Worm (Caenorhabditis elegans): ENCODE measurements around the gene ifta-1.

ce11 chrX:5516365-5516764 is 36.2 kb downstream of the ifta-1 start:
- TF ChIP-seq hmg-4 (GFP tag; optimal IDR thresholded peaks at IDR 0.05) (no peak), ama-1 (optimal IDR thresholded peaks at IDR 0.05) (no peak), scrt-1 (GFP tag; IDR thresholded peaks at IDR 0.05) (no peak), tra-4 (tag; optimal IDR thresholded peaks at IDR 0.05) (no peak), aly-1 (tag; optimal IDR thresholded peaks at IDR 0.05) (no peak), flt-1 (GFP tag; IDR thresholded peaks at IDR 0.05) (no peak)
